Fruit fly (Drosophila melanogaster) whole organism, embryonic: Measurements from ENCODE around the gene CG3368.

Experiments used
- Adf1 ChIP-seq: fragments of 200-800 bp; sonication (Bioruptor generic); IDR thresholded peaks from 2 replicates; pipeline ENCODE4 v1.3.6; 2022; ENCODE audit warnings: missing biosample characterization, missing genetic modification characterization
- Antp ChIP-seq: fragments of 200-800 bp; sonication (Bioruptor generic); optimal IDR thresholded peaks from 3 replicates; lab custom pipeline; 2016; ENCODE audit warnings: missing biosample characterization, missing genetic modification characterization
- Bdp1 ChIP-seq: fragments of 200-800 bp; sonication (Bioruptor generic); optimal IDR thresholded peaks from 3 replicates; lab custom pipeline; 2016; ENCODE audit warnings: missing biosample characterization, missing genetic modification characterization
- CG1024 ChIP-seq: fragments of 200-800 bp; sonication (Bioruptor generic); IDR thresholded peaks from 2 replicates; pipeline ENCODE4 v1.3.6; 2022; ENCODE audit warnings: missing biosample characterization, missing genetic modification characterization
- CG10543 ChIP-seq: fragments of 200-800 bp; sonication (Bioruptor generic); optimal IDR thresholded peaks from 3 replicates; lab custom pipeline; 2017; ENCODE audit warnings: missing biosample characterization, mild to moderate bottlenecking, missing genetic modification characterization, moderate library complexity
- CG10565 ChIP-seq: fragments of 200-800 bp; sonication (Bioruptor generic); optimal IDR thresholded peaks from 3 replicates; lab custom pipeline; 2016; ENCODE audit warnings: missing biosample characterization, mild to moderate bottlenecking, missing genetic modification characterization
- CG12299 ChIP-seq: fragments of 200-800 bp; sonication (Bioruptor generic); optimal IDR thresholded peaks from 2 replicates; lab custom pipeline; 2018; ENCODE audit warnings: missing biosample characterization, mild to moderate bottlenecking, missing genetic modification characterization
- CG13296 ChIP-seq: fragments of 200-800 bp; sonication (Bioruptor generic); optimal IDR thresholded peaks from 3 replicates; lab custom pipeline; 2018; ENCODE audit warnings: missing biosample characterization, mild to moderate bottlenecking, missing genetic modification characterization
- CG14441 ChIP-seq: fragments of 200-800 bp; sonication (Bioruptor generic); IDR thresholded peaks from 2 replicates; pipeline ENCODE4 v1.3.6; 2022; ENCODE audit warnings: missing biosample characterization, missing genetic modification characterization
- CG14860 ChIP-seq: fragments of 200-800 bp; sonication (Bioruptor generic); IDR thresholded peaks from 3 replicates; pipeline ENCODE4 v1.3.6; 2022; ENCODE audit warnings: missing biosample characterization, missing genetic modification characterization; ENCODE audit not compliant: partially characterized antibody
- CG17328 ChIP-seq: fragments of 200-800 bp; sonication (Bioruptor generic); IDR thresholded peaks from 2 replicates; pipeline ENCODE4 v1.3.6; 2022; ENCODE audit warnings: missing biosample characterization, missing genetic modification characterization
- CG17568 ChIP-seq: fragments of 200-800 bp; sonication (Bioruptor generic); optimal IDR thresholded peaks from 2 replicates; lab custom pipeline; 2018; ENCODE audit warnings: missing biosample characterization, mild to moderate bottlenecking, missing genetic modification characterization, moderate library complexity
- CG18262 ChIP-seq: fragments of 200-800 bp; optimal IDR thresholded peaks from 3 replicates; lab custom pipeline; 2019; ENCODE audit warnings: missing biosample characterization, mild to moderate bottlenecking, missing genetic modification characterization, moderate library complexity
- CG2120 ChIP-seq: fragments of 200-800 bp; sonication (Bioruptor generic); optimal IDR thresholded peaks from 3 replicates; lab custom pipeline; 2016; ENCODE audit warnings: missing biosample characterization, missing genetic modification characterization
- CG33213 ChIP-seq: fragments of 200-800 bp; sonication (Bioruptor generic); optimal IDR thresholded peaks from 3 replicates; lab custom pipeline; 2016; ENCODE audit warnings: missing biosample characterization, missing genetic modification characterization
- CG3726 ChIP-seq: fragments of 200-800 bp; sonication (Bioruptor generic); IDR thresholded peaks from 3 replicates; pipeline ENCODE4, ENCODE4 v1.3.6; 2022; ENCODE audit warnings: missing biosample characterization, missing genetic modification characterization
- CG4617 ChIP-seq: fragments of 200-800 bp; sonication (Bioruptor generic); optimal IDR thresholded peaks from 3 replicates; lab custom pipeline; 2016; ENCODE audit warnings: missing biosample characterization, missing genetic modification characterization, borderline replicate concordance
- CG9215 ChIP-seq: fragments of 200-800 bp; sonication (Bioruptor generic); IDR thresholded peaks from 2 replicates; pipeline ENCODE4 v1.3.6; 2022; ENCODE audit warnings: missing biosample characterization, missing genetic modification characterization
- CG9817 ChIP-seq: fragments of 200-800 bp; sonication (Bioruptor generic); optimal IDR thresholded peaks from 2 replicates; lab custom pipeline; 2018; ENCODE audit warnings: missing biosample characterization, mild to moderate bottlenecking, missing genetic modification characterization, moderate library complexity
- HLH4C ChIP-seq: fragments of 200-800 bp; sonication (Bioruptor generic); IDR thresholded peaks from 3 replicates; pipeline ENCODE4 v1.3.6; 2022; ENCODE audit warnings: missing biosample characterization, missing genetic modification characterization; ENCODE audit not compliant: partially characterized antibody
- Hand ChIP-seq: fragments of 200-800 bp; sonication (Bioruptor generic); optimal IDR thresholded peaks from 2 replicates; lab custom pipeline; 2017; ENCODE audit warnings: mild to moderate bottlenecking, missing biosample characterization, missing genetic modification reagents, missing genetic modification characterization
- Lpt ChIP-seq: fragments of >200 bp; optimal IDR thresholded peaks from 2 replicates; lab custom pipeline; 2018; ENCODE audit warnings: missing biosample characterization, missing genetic modification characterization
- MTF-1 ChIP-seq: fragments of 200-800 bp; sonication (Bioruptor generic); optimal IDR thresholded peaks from 2 replicates; lab custom pipeline; 2018; ENCODE audit warnings: missing biosample characterization, mild to moderate bottlenecking, missing genetic modification characterization, borderline replicate concordance
- Mrtf ChIP-seq: fragments of 200-800 bp; sonication (Bioruptor generic); IDR thresholded peaks from 3 replicates; pipeline ENCODE4 v1.3.6; 2022; ENCODE audit warnings: missing biosample characterization, missing genetic modification characterization
- Myb ChIP-seq: fragments of 200-800 bp; sonication (Bioruptor generic); optimal IDR thresholded peaks from 2 replicates; lab custom pipeline; 2016; ENCODE audit warnings: missing biosample characterization, missing genetic modification characterization
- NC2β ChIP-seq: fragments of 200-800 bp; sonication (Bioruptor generic); optimal IDR thresholded peaks from 2 replicates; lab custom pipeline; 2016; ENCODE audit warnings: missing biosample characterization, missing genetic modification characterization
- NfI ChIP-seq: fragments of 200-800 bp; sonication (Bioruptor generic); optimal IDR thresholded peaks from 3 replicates; lab custom pipeline; 2018; ENCODE audit warnings: missing biosample characterization, mild to moderate bottlenecking, missing genetic modification characterization, moderate library complexity
- Rx ChIP-seq: fragments of 200-800 bp; sonication (Bioruptor generic); IDR thresholded peaks from 2 replicates; pipeline ENCODE4 v1.3.6; 2022; ENCODE audit warnings: missing biosample characterization, missing genetic modification characterization
- Scr ChIP-seq: fragments of 200-800 bp; sonication (Bioruptor generic); IDR thresholded peaks from 2 replicates; pipeline ENCODE4 v1.3.6; 2022; ENCODE audit warnings: missing biosample characterization, missing genetic modification characterization; ENCODE audit not compliant: partially characterized antibody
- TFAM ChIP-seq: fragments of 200-800 bp; sonication (Bioruptor generic); optimal IDR thresholded peaks from 2 replicates; lab custom pipeline; 2017; ENCODE audit warnings: missing biosample characterization, missing genetic modification characterization, inconsistent platforms
- Vsx1 ChIP-seq: fragments of 200-800 bp; sonication (Bioruptor generic); optimal IDR thresholded peaks from 2 replicates; lab custom pipeline; 2017; ENCODE audit warnings: missing biosample characterization, mild to moderate bottlenecking, missing genetic modification characterization, missing genetic modification reagents
- ab ChIP-seq: fragments of 200-800 bp; sonication (Bioruptor generic); optimal IDR thresholded peaks from 2 replicates; lab custom pipeline; 2016; ENCODE audit warnings: missing biosample characterization, missing genetic modification characterization
- bcd ChIP-seq: fragments of 200-800 bp; sonication (Bioruptor generic); optimal IDR thresholded peaks from 2 replicates; lab custom pipeline; 2017; ENCODE audit warnings: missing biosample characterization, mild to moderate bottlenecking, missing genetic modification characterization
- caup ChIP-seq: fragments of 200-800 bp; sonication (Bioruptor generic); optimal IDR thresholded peaks from 3 replicates; lab custom pipeline; 2017; ENCODE audit warnings: missing biosample characterization, mild to moderate bottlenecking, missing genetic modification characterization, moderate library complexity; ENCODE audit not compliant: severe bottlenecking
- dimm ChIP-seq: fragments of 200-800 bp; sonication (Bioruptor generic); IDR thresholded peaks from 2 replicates; pipeline ENCODE4 v1.3.6; 2022; ENCODE audit warnings: missing biosample characterization, missing genetic modification characterization
- ewg ChIP-seq: fragments of 200-800 bp; sonication (Bioruptor generic); optimal IDR thresholded peaks from 3 replicates; lab custom pipeline; 2017; ENCODE audit warnings: mild to moderate bottlenecking, missing biosample characterization, missing genetic modification reagents, missing genetic modification characterization
- eyg ChIP-seq: fragments of 200-800 bp; sonication (Bioruptor generic); optimal IDR thresholded peaks from 3 replicates; lab custom pipeline; 2016; ENCODE audit warnings: missing biosample characterization, missing genetic modification characterization
- gce ChIP-seq: fragments of 200-800 bp; sonication (Bioruptor generic); IDR thresholded peaks from 3 replicates; pipeline ENCODE4 v1.3.6; 2022; ENCODE audit warnings: missing biosample characterization, missing genetic modification characterization
- grn ChIP-seq: fragments of 200-800 bp; sonication (Bioruptor generic); optimal IDR thresholded peaks from 3 replicates; lab custom pipeline; 2017; ENCODE audit warnings: missing biosample characterization, missing genetic modification characterization
- hth ChIP-seq: fragments of >200 bp; optimal IDR thresholded peaks from 2 replicates; lab custom pipeline; 2017; ENCODE audit warnings: inconsistent platforms
- ind ChIP-seq: fragments of 200-800 bp; sonication (Bioruptor generic); optimal IDR thresholded peaks from 3 replicates; lab custom pipeline; 2016; ENCODE audit warnings: missing biosample characterization, missing genetic modification characterization
- phol ChIP-seq: fragments of 200-800 bp; sonication (Bioruptor generic); optimal IDR thresholded peaks from 3 replicates; lab custom pipeline; 2018; ENCODE audit warnings: missing biosample characterization, mild to moderate bottlenecking, missing genetic modification characterization, moderate library complexity
- sc ChIP-seq, 3 experiments: fragments of >200 bp in 2 of 3; fragments of 200-800 bp in 1 of 3; sonication (Bioruptor generic) in 1 of 3; optimal IDR thresholded peaks; 2 replicates in 2 of 3; 3 replicates in 1 of 3; lab custom pipeline; 2017; ENCODE audit warnings: mild to moderate bottlenecking in 1 of 3, missing biosample characterization in 1 of 3, missing genetic modification characterization in 1 of 3, missing genetic modification reagents in 1 of 3
- scrt ChIP-seq: fragments of 200-800 bp; sonication (Bioruptor generic); optimal IDR thresholded peaks from 2 replicates; lab custom pipeline; 2018; ENCODE audit warnings: missing biosample characterization, mild to moderate bottlenecking, missing genetic modification characterization, moderate library complexity
- sd ChIP-seq: fragments of 200-800 bp; sonication (Bioruptor generic); optimal IDR thresholded peaks from 3 replicates; lab custom pipeline; 2018; ENCODE audit warnings: missing biosample characterization, mild to moderate bottlenecking, missing genetic modification characterization, moderate library complexity
- unc-4 ChIP-seq: fragments of 200-800 bp; sonication (Bioruptor generic); IDR thresholded peaks from 2 replicates; pipeline ENCODE4 v1.3.6; 2022; ENCODE audit warnings: missing biosample characterization, missing genetic modification characterization; ENCODE audit not compliant: partially characterized antibody
- zfh1 ChIP-seq: fragments of 200-800 bp; sonication (Bioruptor generic); IDR thresholded peaks from 3 replicates; pipeline ENCODE4 v1.3.6; 2022; ENCODE audit warnings: missing biosample characterization, missing genetic modification characterization
- zfh2 ChIP-seq: fragments of 200-800 bp; sonication (Bioruptor generic); optimal IDR thresholded peaks from 2 replicates; lab custom pipeline; 2016; ENCODE audit warnings: missing biosample characterization, missing genetic modification characterization

CG3368 gene

DNA sequence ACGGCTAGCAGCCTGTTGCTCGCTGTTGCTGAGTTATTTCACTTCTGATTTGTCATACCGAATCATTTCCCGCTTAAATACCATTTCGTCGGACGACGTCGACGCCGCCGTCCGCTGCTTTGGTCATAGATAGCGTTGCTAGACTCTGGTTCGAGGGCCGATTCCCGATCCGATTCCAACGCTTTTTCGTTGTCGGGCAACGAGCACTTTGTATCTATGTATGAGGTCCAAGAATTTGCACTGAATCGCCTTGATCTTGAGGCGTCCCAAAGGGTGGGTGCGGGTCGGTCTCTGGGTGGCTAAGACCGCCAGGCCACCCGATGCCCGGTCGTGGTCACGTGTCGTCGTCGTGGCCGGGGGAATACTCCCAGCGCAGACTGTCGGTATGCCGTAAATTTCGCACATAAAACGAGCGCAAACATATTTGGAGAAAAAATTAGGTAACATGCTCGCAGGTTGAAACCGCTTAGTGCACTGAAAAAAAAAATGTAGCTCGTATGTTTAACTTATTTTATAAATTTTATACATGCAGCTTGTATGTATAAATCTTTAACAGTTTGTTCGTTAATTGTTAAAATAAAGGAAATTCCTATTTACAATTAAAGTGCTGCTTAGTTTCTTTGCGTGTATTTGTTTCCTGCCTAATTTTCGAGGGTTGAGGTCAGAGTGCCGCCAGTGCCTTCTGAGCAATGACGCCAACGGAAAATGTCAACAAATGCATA is 8.7 kb downstream of the CG3368 start, which contains the start of gene CG3348 (continued):
- TF ChIP-seq CG10543 (GFP tag; lab: Kevin White, UChicago) (peak; percentile 12), bcd (peak; percentile 82), Scr (GFP tag; lab: Robert Waterston, UW) (no peak), CG18262 (tag; lab: Kevin White, UChicago) (peak; percentile 40), caup (peak; percentile 86), sd (tag; lab: Kevin White, UChicago) (peak; percentile 50), ind (peak; percentile 76), Vsx1 (GFP tag; lab: Kevin White, UChicago) (no peak), CG1024 (GFP tag; lab: Robert Waterston, UW) (peak; percentile 59; the same call in 1 of the 2 replicates), CG17568 (GFP tag; lab: Kevin White, UChicago) (no peak), NfI (GFP tag; lab: Kevin White, UChicago) (peak; percentile 72), MTF-1 (GFP tag; lab: Kevin White, UChicago) (no peak), ab (GFP tag; lab: Kevin White, UChicago) (no peak), zfh1 (GFP tag; lab: Robert Waterston, UW) (peak; percentile 83), CG13296 (GFP tag; lab: Kevin White, UChicago) (peak; percentile 79), HLH4C (no peak), CG3726 (GFP tag; lab: Robert Waterston, UW) (no peak), Myb (GFP tag; lab: Kevin White, UChicago) (peak; percentile 50), dimm (no peak), Hand (peak; percentile 36), CG9817 (tag; lab: Kevin White, UChicago) (peak; percentile 82), grn (GFP tag; lab: Kevin White, UChicago) (no peak), CG10565 (GFP tag; lab: Kevin White, UChicago) (no peak), CG33213 (GFP tag; lab: Kevin White, UChicago) (peak; percentile 56), CG2120 (GFP tag; lab: Kevin White, UChicago) (peak; percentile 94), CG14860 (GFP tag; lab: Robert Waterston, UW) (no peak), CG14441 (GFP tag; lab: Robert Waterston, UW) (peak; percentile 69), NC2β (GFP tag; lab: Kevin White, UChicago) (peak; percentile 2), unc-4 (no peak), Rx (peak; percentile 24; the same call in 1 of the 2 replicates), CG17328 (GFP tag; lab: Robert Waterston, UW) (peak; percentile 71), hth (lab: Kevin White, UChicago) (no peak), Lpt (GFP tag; lab: Kevin White, UChicago) (no peak), eyg (GFP tag; lab: Kevin White, UChicago) (peak; percentile 60), Adf1 (GFP tag; lab: Robert Waterston, UW) (peak; percentile 79), zfh2 (GFP tag; lab: Kevin White, UChicago) (peak; percentile 88), scrt (GFP tag; lab: Kevin White, UChicago) (peak; percentile 73), Mrtf (GFP tag; lab: Robert Waterston, UW) (peak; percentile 58; the same call in 1 of the 3 replicates), phol (tag; lab: Kevin White, UChicago) (peak; percentile 67), TFAM (GFP tag; lab: Kevin White, UChicago) (no peak), sc (optimal IDR thresholded peaks at IDR 0.05; lab: Kevin White, UChicago) (no peak), sc (GFP tag; optimal IDR thresholded peaks at IDR 0.05; lab: Kevin White, UChicago) (peak; percentile 26), CG9215 (GFP tag; lab: Robert Waterston, UW) (peak; percentile 77), gce (GFP tag; lab: Robert Waterston, UW) (0 out of 3 replicates have a peak, but pooled peaks have one; percentile 20), ewg (peak; percentile 41), Bdp1 (peak; percentile 40), CG12299 (peak; percentile 30), Antp (GFP tag; lab: Kevin White, UChicago) (peak; percentile 4), CG4617 (no peak)
